Worm (Caenorhabditis elegans) whole organism, L4 larva: ENCODE measurements around the gene F36A4.1.

ENCODE experiments used
- F10B5.3 ChIP-seq: sonication (generic microtip); optimal IDR thresholded peaks from 2 replicates; lab custom pipeline; 2016; ENCODE audit warnings: mild to moderate bottlenecking, missing genetic modification characterization, missing compliant biosample characterization
- F26F4.8 ChIP-seq: fragments of 200-800 bp; sonication (Bioruptor generic); conservative IDR thresholded peaks from 2 replicates; pipeline ENCODE4 v1.3.6; 2022; ENCODE audit warnings: missing genetic modification characterization, missing compliant biosample characterization
- F49E8.2 ChIP-seq: sonication (generic microtip); optimal IDR thresholded peaks from 2 replicates; lab custom pipeline; 2016; ENCODE audit warnings: missing compliant biosample characterization, mild to moderate bottlenecking, missing genetic modification characterization, borderline replicate concordance
- R02D3.7 ChIP-seq: fragments of 150-350 bp; sonication (generic microtip); optimal IDR thresholded peaks from 3 replicates; lab custom pipeline; 2014; ENCODE audit warnings: missing biosample characterization, missing genetic modification characterization
- Y5F2A.4 ChIP-seq: fragments of 200-800 bp; sonication (Bioruptor generic); optimal IDR thresholded peaks from 2 replicates; lab custom pipeline; 2018; ENCODE audit warnings: mild to moderate bottlenecking, missing genetic modification characterization, missing compliant biosample characterization
- ZK546.5 ChIP-seq, 2 experiments: sonication (generic microtip); optimal IDR thresholded peaks; 2 replicates each; lab custom pipeline; 2017; ENCODE audit warnings: missing biosample characterization in 2 of 2, missing genetic modification characterization in 2 of 2
- aha-1 ChIP-seq: fragments of 150-350 bp; peaks from one replicate; lab custom pipeline; 2014; ENCODE audit warnings: missing biosample characterization, missing genetic modification characterization
- aly-2 ChIP-seq: sonication (generic microtip); optimal IDR thresholded peaks from 2 replicates; lab custom pipeline; 2018; ENCODE audit warnings: missing biosample characterization, missing genetic modification characterization
- ama-1 ChIP-seq: fragments of 150-350 bp; optimal IDR thresholded peaks from 2 replicates; lab custom pipeline; 2014; ENCODE audit warnings: inconsistent platforms, mixed read lengths
- arid-1 ChIP-seq: fragments of 200-800 bp; sonication (Bioruptor generic); conservative IDR thresholded peaks from 2 replicates; pipeline ENCODE4 v1.3.6; 2022; ENCODE audit warnings: missing genetic modification reagents, missing genetic modification characterization, missing compliant biosample characterization
- ceh-32 ChIP-seq: sonication (generic microtip); optimal IDR thresholded peaks from 2 replicates; lab custom pipeline; 2016; ENCODE audit warnings: mild to moderate bottlenecking, missing genetic modification characterization, missing compliant biosample characterization; ENCODE audit not compliant: poor library complexity
- ceh-62 ChIP-seq: sonication (generic microtip); optimal IDR thresholded peaks from 2 replicates; lab custom pipeline; 2017; ENCODE audit warnings: missing biosample characterization, missing genetic modification characterization
- ceh-82 ChIP-seq: sonication (generic microtip); optimal IDR thresholded peaks from 2 replicates; lab custom pipeline; 2017; ENCODE audit warnings: missing biosample characterization, missing genetic modification characterization
- daf-8 ChIP-seq: fragments of 200-800 bp; sonication (Bioruptor generic); IDR thresholded peaks from 2 replicates; pipeline ENCODE4 v1.3.6; 2022; ENCODE audit warnings: missing genetic modification characterization, missing compliant biosample characterization
- dmd-6 ChIP-seq: fragments of 200-800 bp; sonication (Bioruptor generic); IDR thresholded peaks from 2 replicates; pipeline ENCODE4 v1.3.6; 2022; ENCODE audit warnings: missing genetic modification reagents, missing genetic modification characterization, missing compliant biosample characterization
- dmd-8 ChIP-seq: fragments of 200-800 bp; sonication (Bioruptor generic); IDR thresholded peaks from 2 replicates; pipeline ENCODE4 v1.3.6; 2022; ENCODE audit warnings: missing genetic modification characterization, missing compliant biosample characterization
- duxl-1 ChIP-seq: sonication (generic microtip); optimal IDR thresholded peaks from 2 replicates; lab custom pipeline; 2016; ENCODE audit warnings: mild to moderate bottlenecking, missing genetic modification characterization, moderate library complexity, missing compliant biosample characterization; ENCODE audit not compliant: poor library complexity
- dve-1 ChIP-seq: sonication (generic microtip); optimal IDR thresholded peaks from 2 replicates; lab custom pipeline; 2017; ENCODE audit warnings: antibody characterized with exemption, mild to moderate bottlenecking, missing genetic modification characterization, missing compliant biosample characterization; ENCODE audit not compliant: insufficient read depth
- hlh-11 ChIP-seq: fragments of 200-800 bp; sonication (Bioruptor generic); optimal IDR thresholded peaks from 2 replicates; lab custom pipeline; 2018; ENCODE audit warnings: mild to moderate bottlenecking, missing genetic modification characterization, missing compliant biosample characterization
- hlh-30 ChIP-seq: sonication (generic microtip); optimal IDR thresholded peaks from 2 replicates; lab custom pipeline; 2017; ENCODE audit warnings: antibody characterized with exemption, mild to moderate bottlenecking, missing genetic modification characterization, missing compliant biosample characterization; ENCODE audit not compliant: insufficient read depth
- hmg-1.1 ChIP-seq: fragments of 200-800 bp; sonication (Bioruptor generic); IDR thresholded peaks from 2 replicates; pipeline ENCODE4 v1.3.6; 2022; ENCODE audit warnings: missing genetic modification reagents, missing genetic modification characterization, missing compliant biosample characterization
- jun-1 ChIP-seq: fragments of 150-350 bp; optimal IDR thresholded peaks from 2 replicates; lab custom pipeline; 2014; ENCODE audit warnings: missing biosample characterization, missing genetic modification reagents, missing genetic modification characterization
- lin-38 ChIP-seq: fragments of 200-800 bp; sonication (Bioruptor generic); IDR thresholded peaks from 2 replicates; pipeline ENCODE4 v1.3.6; 2022; ENCODE audit warnings: missing genetic modification reagents, missing genetic modification characterization, missing compliant biosample characterization
- lin-39 ChIP-seq: fragments of 150-350 bp; optimal IDR thresholded peaks from 2 replicates; lab custom pipeline; 2014; ENCODE audit warnings: missing biosample characterization, missing genetic modification reagents, missing genetic modification characterization
- lir-3 ChIP-seq: sonication (generic microtip); optimal IDR thresholded peaks from 2 replicates; lab custom pipeline; 2016; ENCODE audit warnings: mild to moderate bottlenecking, missing genetic modification characterization, missing compliant biosample characterization
- lsy-2 ChIP-seq, 2 experiments: fragments of 150-350 bp in 1 of 2; sonication (generic microtip) in 1 of 2; optimal IDR thresholded peaks; 2 replicates each; lab custom pipeline; 2014 to 2017; ENCODE audit warnings: missing biosample characterization in 2 of 2, missing genetic modification characterization in 2 of 2
- madf-5 ChIP-seq, 2 experiments: fragments of 200-800 bp; sonication (Bioruptor generic); IDR thresholded peaks; 2 replicates each; pipeline ENCODE4 v1.3.6; 2022; ENCODE audit warnings: missing compliant biosample characterization in 2 of 2, missing genetic modification characterization in 2 of 2
- mdl-1 ChIP-seq, 2 experiments: fragments of 150-350 bp in 1 of 2; sonication (generic microtip) in 1 of 2; optimal IDR thresholded peaks; 2 replicates each; lab custom pipeline; 2014 to 2017; ENCODE audit warnings: missing biosample characterization in 2 of 2, missing genetic modification characterization in 2 of 2
- mxl-2 ChIP-seq: fragments of 200-800 bp; sonication (Bioruptor generic); conservative IDR thresholded peaks from 2 replicates; pipeline ENCODE4 v1.3.6; 2022; ENCODE audit warnings: missing genetic modification reagents, missing genetic modification characterization, missing compliant biosample characterization
- mxl-3 ChIP-seq: fragments of 200-800 bp; sonication (Bioruptor generic); optimal IDR thresholded peaks from 2 replicates; lab custom pipeline; 2018; ENCODE audit warnings: mild to moderate bottlenecking, missing genetic modification characterization, missing compliant biosample characterization
- nhr-102 ChIP-seq: sonication (generic microtip); optimal IDR thresholded peaks from 2 replicates; lab custom pipeline; 2016; ENCODE audit warnings: mild to moderate bottlenecking, missing genetic modification characterization, moderate library complexity, missing compliant biosample characterization
- nhr-11 ChIP-seq: fragments of 150-350 bp; optimal IDR thresholded peaks from 2 replicates; lab custom pipeline; 2014; ENCODE audit warnings: missing biosample characterization, missing genetic modification characterization
- nhr-28 ChIP-seq: fragments of 150-350 bp; optimal IDR thresholded peaks from 2 replicates; lab custom pipeline; 2014; ENCODE audit warnings: missing biosample characterization, missing genetic modification characterization
- nhr-41 ChIP-seq: fragments of 200-800 bp; sonication (Bioruptor generic); IDR thresholded peaks from 2 replicates; pipeline ENCODE4 v1.3.6; 2022; ENCODE audit warnings: missing genetic modification reagents, missing genetic modification characterization, missing compliant biosample characterization
- nhr-48 ChIP-seq: sonication (generic microtip); optimal IDR thresholded peaks from 2 replicates; lab custom pipeline; 2016; ENCODE audit warnings: mild to moderate bottlenecking, missing genetic modification characterization, missing compliant biosample characterization
- nhr-77 ChIP-seq: fragments of 150-350 bp; optimal IDR thresholded peaks from 2 replicates; lab custom pipeline; 2014; ENCODE audit warnings: missing biosample characterization, missing genetic modification characterization
- php-3 ChIP-seq: fragments of 200-800 bp; sonication (Bioruptor generic); IDR thresholded peaks from 2 replicates; pipeline ENCODE4 v1.3.6; 2022; ENCODE audit warnings: missing genetic modification reagents, missing genetic modification characterization, missing compliant biosample characterization
- rbr-2 ChIP-seq: sonication (generic microtip); optimal IDR thresholded peaks from 2 replicates; lab custom pipeline; 2016; ENCODE audit warnings: missing genotype, missing genetic modification characterization, missing compliant biosample characterization
- snpc-4 ChIP-seq: fragments of 150-350 bp; optimal IDR thresholded peaks from 2 replicates; lab custom pipeline; 2014; ENCODE audit warnings: missing biosample characterization, missing genetic modification characterization
- tra-1 ChIP-seq: fragments of 200-800 bp; sonication (Bioruptor generic); IDR thresholded peaks from 2 replicates; pipeline ENCODE4 v1.3.6; 2022; ENCODE audit warnings: missing genetic modification reagents, missing genetic modification characterization, missing compliant biosample characterization
- unc-130 ChIP-seq: sonication (generic microtip); optimal IDR thresholded peaks from 2 replicates; lab custom pipeline; 2016; ENCODE audit warnings: missing genetic modification reagents, missing genetic modification characterization, missing compliant biosample characterization
- zfp-2 ChIP-seq: sonication (generic microtip); optimal IDR thresholded peaks from 2 replicates; lab custom pipeline; 2016; ENCODE audit warnings: mild to moderate bottlenecking, missing genetic modification characterization, missing compliant biosample characterization
- zip-11 ChIP-seq: fragments of 200-800 bp; sonication (Bioruptor generic); IDR thresholded peaks from 2 replicates; pipeline ENCODE4 v1.3.6; 2022; ENCODE audit warnings: missing genetic modification characterization, missing compliant biosample characterization
- zip-2 ChIP-seq: fragments of 150-350 bp; optimal IDR thresholded peaks from 2 replicates; lab custom pipeline; 2014; ENCODE audit warnings: missing biosample characterization, missing genetic modification characterization

The F36A4.1 gene

ce11 chrIV:4290472-4290871 lies 18.2 kb downstream of the F36A4.1 start, which contains the start of gene dct-7:
Gene dct-7, minus strand, starts transcription at chrIV:4290572.
- no peak for TF ChIP-seq zfp-2 (tag; lab: Kevin White, UChicago)
- peak; percentile 11 for TF ChIP-seq nhr-48 (tag; lab: Kevin White, UChicago)
- TF ChIP-seq, all 104 proteins: peak for 1

ce11 chrIV:4291174-4291573 lies 18.9 kb downstream of the F36A4.1 start, which contains the start of gene F15E6.4:
Gene F15E6.4, plus strand, starts transcription at chrIV:4291474.
- TF ChIP-seq F26F4.8 (GFP tag; lab: Robert Waterston, UW) = no peak
- no peak for TF ChIP-seq zip-2 (tag; lab: Kevin White, UChicago)
- no peak for TF ChIP-seq lsy-2 (tag; optimal IDR thresholded peaks at IDR 0.05; lab: Kevin White, UChicago)
- TF ChIP-seq php-3 (GFP tag; lab: Robert Waterston, UW) = no peak

ce11 chrIV:4292569-4292968 lies 20.3 kb downstream of the F36A4.1 start, which contains the start of gene F15E6.10:
Gene F15E6.10, plus strand, starts transcription at chrIV:4292869.
- TF ChIP-seq lir-3 (tag; lab: Kevin White, UChicago) = no peak
- no peak for TF ChIP-seq unc-130 (GFP tag; lab: Kevin White, UChicago)
- no peak for TF ChIP-seq rbr-2
- TF ChIP-seq madf-5 (GFP tag; IDR thresholded peaks at IDR 0.05; lab: Robert Waterston, UW) = no peak
- TF ChIP-seq Y5F2A.4 (GFP tag; lab: Kevin White, UChicago) = no peak
- no peak for TF ChIP-seq aly-2

ce11 chrIV:4294552-4294951 lies 22.3 kb downstream of the F36A4.1 start, which contains the start of gene F15E6.3:
Gene F15E6.3, plus strand, starts transcription at chrIV:4294895.
- TF ChIP-seq F10B5.3 (tag; lab: Kevin White, UChicago) (no peak), F49E8.2 (tag; lab: Kevin White, UChicago) (no peak), dve-1 (tag; lab: Kevin White, UChicago) (peak; percentile 52), nhr-41 (GFP tag; lab: Robert Waterston, UW) (no peak), ceh-32 (tag; lab: Kevin White, UChicago) (no peak), nhr-102 (tag; lab: Kevin White, UChicago) (peak; percentile 65), dmd-6 (GFP tag; lab: Robert Waterston, UW) (peak; percentile 74), lin-39 (no peak), ama-1 (no peak), arid-1 (GFP tag; lab: Robert Waterston, UW) (no peak), rbr-2 (no peak), mdl-1 (tag; optimal IDR thresholded peaks at IDR 0.05; lab: Kevin White, UChicago) (peak; percentile 32 to 62), mxl-2 (no peak), mxl-3 (GFP tag; lab: Kevin White, UChicago) (peak; percentile 29), zip-11 (GFP tag; lab: Robert Waterston, UW) (no peak), ceh-82 (tag; lab: Kevin White, UChicago) (no peak), hmg-1.1 (GFP tag; lab: Robert Waterston, UW) (no peak), lin-38 (GFP tag; lab: Robert Waterston, UW) (no peak), daf-8 (GFP tag; lab: Robert Waterston, UW) (no peak), dmd-8 (GFP tag; lab: Robert Waterston, UW) (no peak), nhr-48 (tag; lab: Kevin White, UChicago) (peak; percentile 79), ZK546.5 (tag; optimal IDR thresholded peaks at IDR 0.05; lab: Kevin White, UChicago) (no peak), R02D3.7 (tag; lab: Kevin White, UChicago) (no peak), nhr-28 (tag; lab: Kevin White, UChicago) (peak; percentile 82), Y5F2A.4 (GFP tag; lab: Kevin White, UChicago) (no peak), nhr-11 (tag; lab: Kevin White, UChicago) (peak; percentile 34), F26F4.8 (GFP tag; lab: Robert Waterston, UW) (no peak), lsy-2 (tag; optimal IDR thresholded peaks at IDR 0.05; lab: Kevin White, UChicago) (peak in 1 of 2 experiments; percentile 22), jun-1 (tag; lab: Kevin White, UChicago) (no peak), tra-1 (GFP tag; lab: Robert Waterston, UW) (no peak), ceh-62 (tag; lab: Kevin White, UChicago) (no peak), duxl-1 (peak; percentile 26), aly-2 (no peak), snpc-4 (tag; lab: Kevin White, UChicago) (no peak), hlh-11 (peak; percentile 76), aha-1 (tag; lab: Kevin White, UChicago) (peak; percentile 24), nhr-77 (tag; lab: Kevin White, UChicago) (no peak), hlh-30 (tag; lab: Kevin White, UChicago) (peak; percentile 78)
